Fruit fly (Drosophila melanogaster) whole organism, embryonic: ENCODE results near the gene cl.

Experiments used
- CG10147 ChIP-seq: fragments of 200-800 bp; sonication (Bioruptor generic); optimal IDR thresholded peaks from 2 replicates; lab custom pipeline; 2019; ENCODE audit warnings: missing biosample characterization, mild to moderate bottlenecking, missing genetic modification characterization, moderate library complexity
- CG10959 ChIP-seq: fragments of 200-800 bp; sonication (Bioruptor generic); IDR thresholded peaks from 2 replicates; pipeline ENCODE4 v1.3.6; 2022; ENCODE audit warnings: missing biosample characterization, missing genetic modification characterization
- CG11247 ChIP-seq: fragments of 200-800 bp; sonication (Bioruptor generic); IDR thresholded peaks from 2 replicates; pipeline ENCODE4 v1.3.6; 2022; ENCODE audit warnings: missing biosample characterization, missing genetic modification characterization
- CG11504 ChIP-seq: fragments of 200-800 bp; sonication (Bioruptor generic); optimal IDR thresholded peaks from 3 replicates; lab custom pipeline; 2019; ENCODE audit warnings: missing biosample characterization, mild to moderate bottlenecking, missing genetic modification characterization, moderate library complexity
- CG12071 ChIP-seq: fragments of 200-800 bp; sonication (Bioruptor generic); optimal IDR thresholded peaks from 3 replicates; lab custom pipeline; 2018; ENCODE audit warnings: missing biosample characterization, mild to moderate bottlenecking, missing genetic modification characterization
- CG12104 ChIP-seq: fragments of 200-800 bp; sonication (Bioruptor generic); optimal IDR thresholded peaks from 3 replicates; lab custom pipeline; 2016; ENCODE audit warnings: missing biosample characterization, missing genetic modification characterization
- CG14710 ChIP-seq: fragments of 200-800 bp; sonication (Bioruptor generic); optimal IDR thresholded peaks from 3 replicates; lab custom pipeline; 2019; ENCODE audit warnings: missing biosample characterization, mild to moderate bottlenecking, missing genetic modification characterization, moderate library complexity
- CG15269 ChIP-seq: fragments of 200-800 bp; sonication (Bioruptor generic); optimal IDR thresholded peaks from 2 replicates; lab custom pipeline; 2018; ENCODE audit warnings: missing biosample characterization, mild to moderate bottlenecking, missing genetic modification characterization, moderate library complexity
- CG15479 ChIP-seq: fragments of 200-800 bp; sonication (Bioruptor generic); optimal IDR thresholded peaks from 3 replicates; lab custom pipeline; 2019; ENCODE audit warnings: missing biosample characterization, mild to moderate bottlenecking, missing genetic modification characterization, moderate library complexity
- CG17829 ChIP-seq: fragments of 200-800 bp; optimal IDR thresholded peaks from 2 replicates; lab custom pipeline; 2019; ENCODE audit warnings: missing biosample characterization, mild to moderate bottlenecking, missing genetic modification characterization, moderate library complexity
- CG18764 ChIP-seq: fragments of 200-800 bp; sonication (Bioruptor generic); optimal IDR thresholded peaks from 3 replicates; lab custom pipeline; 2016; ENCODE audit warnings: missing biosample characterization, missing genetic modification characterization
- CG2712 ChIP-seq: fragments of 200-800 bp; optimal IDR thresholded peaks from 3 replicates; lab custom pipeline; 2019; ENCODE audit warnings: missing biosample characterization, mild to moderate bottlenecking, missing genetic modification characterization, moderate library complexity
- CG30431 ChIP-seq: fragments of 200-800 bp; sonication (Bioruptor generic); optimal IDR thresholded peaks from 2 replicates; lab custom pipeline; 2017; ENCODE audit warnings: missing biosample characterization, missing genetic modification characterization
- CG31365 ChIP-seq: fragments of 200-800 bp; sonication (Bioruptor generic); optimal IDR thresholded peaks from 2 replicates; lab custom pipeline; 2018; ENCODE audit warnings: missing biosample characterization, mild to moderate bottlenecking, missing genetic modification characterization
- CG43689 ChIP-seq: fragments of 200-800 bp; sonication (Bioruptor generic); IDR thresholded peaks from 2 replicates; pipeline ENCODE4 v1.3.6; 2022; ENCODE audit warnings: missing biosample characterization, missing genetic modification characterization
- CG6654 ChIP-seq: fragments of 200-800 bp; sonication (Bioruptor generic); optimal IDR thresholded peaks from 2 replicates; lab custom pipeline; 2017; ENCODE audit warnings: missing biosample characterization, mild to moderate bottlenecking, missing genetic modification characterization
- CG6854 ChIP-seq: fragments of 200-800 bp; sonication (Bioruptor generic); optimal IDR thresholded peaks from 3 replicates; lab custom pipeline; 2017; ENCODE audit warnings: missing biosample characterization, mild to moderate bottlenecking, missing genetic modification characterization
- CoRest ChIP-seq: fragments of 200-800 bp; sonication (Bioruptor generic); optimal IDR thresholded peaks from 3 replicates; lab custom pipeline; 2018; ENCODE audit warnings: missing biosample characterization, mild to moderate bottlenecking, missing genetic modification characterization, moderate library complexity
- E2f2 ChIP-seq: fragments of 200-800 bp; sonication (Bioruptor generic); IDR thresholded peaks from 2 replicates; pipeline ENCODE4 v1.3.6; 2022; ENCODE audit warnings: missing biosample characterization, missing genetic modification characterization
- Ets65A ChIP-seq: fragments of 200-800 bp; sonication (Bioruptor generic); peaks from one replicate; lab custom pipeline; 2016; ENCODE audit warnings: missing biosample characterization, missing genetic modification characterization
- GATAe ChIP-seq: fragments of 200-800 bp; sonication (Bioruptor generic); conservative IDR thresholded peaks from 2 replicates; pipeline ENCODE4 v1.3.6; 2022; ENCODE audit warnings: missing biosample characterization, missing genetic modification characterization
- HLH54F ChIP-seq: fragments of 200-800 bp; sonication (Bioruptor generic); optimal IDR thresholded peaks from 3 replicates; lab custom pipeline; 2016; ENCODE audit warnings: missing biosample characterization, missing genetic modification characterization
- Hr51 ChIP-seq, 2 experiments: fragments of 200-800 bp; sonication (Bioruptor generic); optimal IDR thresholded peaks; 2 replicates in 1 of 2; 3 replicates in 1 of 2; lab custom pipeline; 2016 to 2018; ENCODE audit warnings: missing biosample characterization in 2 of 2, missing genetic modification characterization in 2 of 2, mild to moderate bottlenecking in 1 of 2, moderate library complexity in 1 of 2
- Mad ChIP-seq: fragments of 200-800 bp; sonication (Bioruptor generic); optimal IDR thresholded peaks from 2 replicates; lab custom pipeline; 2016; ENCODE audit warnings: missing biosample characterization, missing genetic modification characterization
- NC2β ChIP-seq: fragments of 200-800 bp; sonication (Bioruptor generic); optimal IDR thresholded peaks from 2 replicates; lab custom pipeline; 2016; ENCODE audit warnings: missing biosample characterization, missing genetic modification characterization
- Nf-YA ChIP-seq: fragments of 200-800 bp; sonication (Bioruptor generic); IDR thresholded peaks from 2 replicates; pipeline ENCODE4 v1.3.6; 2022; ENCODE audit warnings: missing biosample characterization, missing genetic modification characterization
- Ptx1 ChIP-seq: fragments of 200-800 bp; sonication (Bioruptor generic); IDR thresholded peaks from 2 replicates; pipeline ENCODE4 v1.3.6; 2022; ENCODE audit warnings: missing biosample characterization, missing genetic modification characterization
- Six4 ChIP-seq: fragments of 200-800 bp; sonication (Bioruptor generic); optimal IDR thresholded peaks from 2 replicates; lab custom pipeline; 2016; ENCODE audit warnings: missing biosample characterization, missing genetic modification characterization
- ab ChIP-seq: fragments of 200-800 bp; sonication (Bioruptor generic); optimal IDR thresholded peaks from 2 replicates; lab custom pipeline; 2016; ENCODE audit warnings: missing biosample characterization, missing genetic modification characterization
- bsh ChIP-seq, 2 experiments: fragments of 200-800 bp; sonication (Bioruptor generic); optimal IDR thresholded peaks; 2 replicates each; lab custom pipeline; 2017 to 2018; ENCODE audit warnings: mild to moderate bottlenecking in 2 of 2, missing biosample characterization in 2 of 2, missing genetic modification characterization in 2 of 2, moderate library complexity in 1 of 2
- dan ChIP-seq: fragments of 200-800 bp; sonication (Bioruptor generic); IDR thresholded peaks from 2 replicates; pipeline ENCODE4 v1.3.6; 2022; ENCODE audit warnings: missing biosample characterization, missing genetic modification characterization
- dimm ChIP-seq: fragments of 200-800 bp; sonication (Bioruptor generic); IDR thresholded peaks from 2 replicates; pipeline ENCODE4 v1.3.6; 2022; ENCODE audit warnings: missing biosample characterization, missing genetic modification characterization
- dmrt99B ChIP-seq: fragments of 200-800 bp; sonication (Bioruptor generic); optimal IDR thresholded peaks from 2 replicates; lab custom pipeline; 2018; ENCODE audit warnings: missing biosample characterization, mild to moderate bottlenecking, missing genetic modification characterization, moderate library complexity
- eyg ChIP-seq: fragments of 200-800 bp; sonication (Bioruptor generic); optimal IDR thresholded peaks from 3 replicates; lab custom pipeline; 2016; ENCODE audit warnings: missing biosample characterization, missing genetic modification characterization
- fd96Cb ChIP-seq: fragments of 200-800 bp; sonication (Bioruptor generic); optimal IDR thresholded peaks from 2 replicates; lab custom pipeline; 2018; ENCODE audit warnings: missing biosample characterization, mild to moderate bottlenecking, missing genetic modification characterization, moderate library complexity
- gce ChIP-seq: fragments of 200-800 bp; sonication (Bioruptor generic); IDR thresholded peaks from 3 replicates; pipeline ENCODE4 v1.3.6; 2022; ENCODE audit warnings: missing biosample characterization, missing genetic modification characterization
- gsb ChIP-seq: fragments of 200-800 bp; sonication (Bioruptor generic); IDR thresholded peaks from 2 replicates; pipeline ENCODE4 v1.3.6; 2022; ENCODE audit warnings: missing biosample characterization, missing genetic modification characterization
- hbn ChIP-seq: fragments of 200-800 bp; sonication (Bioruptor generic); IDR thresholded peaks from 2 replicates; pipeline ENCODE4 v1.3.6; 2022; ENCODE audit warnings: missing biosample characterization, missing genetic modification characterization; ENCODE audit not compliant: partially characterized antibody
- maf-S ChIP-seq: fragments of 200-800 bp; sonication (Bioruptor generic); optimal IDR thresholded peaks from 2 replicates; lab custom pipeline; 2016; ENCODE audit warnings: missing biosample characterization, missing genetic modification characterization
- mirr ChIP-seq: fragments of 200-800 bp; sonication (Bioruptor generic); optimal IDR thresholded peaks from 3 replicates; lab custom pipeline; 2018; ENCODE audit warnings: missing biosample characterization, mild to moderate bottlenecking, missing genetic modification characterization
- nau ChIP-seq: fragments of 200-800 bp; sonication (Bioruptor generic); optimal IDR thresholded peaks from 3 replicates; lab custom pipeline; 2017; ENCODE audit warnings: missing biosample characterization, mild to moderate bottlenecking, missing genetic modification characterization, missing genetic modification reagents
- nerfin-1 ChIP-seq: fragments of 200-800 bp; sonication (Bioruptor generic); optimal IDR thresholded peaks from 3 replicates; lab custom pipeline; 2019; ENCODE audit warnings: missing biosample characterization, mild to moderate bottlenecking, missing genetic modification characterization, moderate library complexity
- org-1 ChIP-seq: fragments of 200-800 bp; sonication (Bioruptor generic); optimal IDR thresholded peaks from 2 replicates; lab custom pipeline; 2017; ENCODE audit warnings: missing biosample characterization, missing genetic modification characterization
- pfk ChIP-seq: fragments of 200-800 bp; sonication (Bioruptor generic); optimal IDR thresholded peaks from 2 replicates; lab custom pipeline; 2018; ENCODE audit warnings: missing biosample characterization, mild to moderate bottlenecking, missing genetic modification characterization, moderate library complexity
- phol ChIP-seq: fragments of 200-800 bp; sonication (Bioruptor generic); optimal IDR thresholded peaks from 3 replicates; lab custom pipeline; 2018; ENCODE audit warnings: missing biosample characterization, mild to moderate bottlenecking, missing genetic modification characterization, moderate library complexity
- ranshi ChIP-seq: fragments of 200-800 bp; sonication (Bioruptor generic); IDR thresholded peaks from 2 replicates; pipeline ENCODE4 v1.3.6; 2022; ENCODE audit warnings: missing biosample characterization, missing genetic modification characterization
- sd ChIP-seq: fragments of 200-800 bp; sonication (Bioruptor generic); optimal IDR thresholded peaks from 3 replicates; lab custom pipeline; 2018; ENCODE audit warnings: missing biosample characterization, mild to moderate bottlenecking, missing genetic modification characterization, moderate library complexity
- sens-2 ChIP-seq: fragments of 200-800 bp; sonication (Bioruptor generic); IDR thresholded peaks from 2 replicates; pipeline ENCODE4 v1.3.6; 2022; ENCODE audit warnings: missing biosample characterization, missing genetic modification characterization
- slou ChIP-seq: fragments of 200-800 bp; sonication (Bioruptor generic); optimal IDR thresholded peaks from 3 replicates; lab custom pipeline; 2016; ENCODE audit warnings: missing biosample characterization, missing genetic modification characterization
- zen2 ChIP-seq: fragments of 200-800 bp; sonication (Bioruptor generic); IDR thresholded peaks from 3 replicates; pipeline ENCODE4 v1.3.6; 2022; ENCODE audit warnings: missing biosample characterization, missing genetic modification characterization; ENCODE audit not compliant: partially characterized antibody
- zfh1 ChIP-seq: fragments of 200-800 bp; sonication (Bioruptor generic); IDR thresholded peaks from 3 replicates; pipeline ENCODE4 v1.3.6; 2022; ENCODE audit warnings: missing biosample characterization, missing genetic modification characterization

The cl gene

dm6 chr2L:5494808-5495356 lies 25.1 kb upstream of the cl start:
- no peak for TF ChIP-seq fd96Cb (tag; lab: Kevin White, UChicago)
- no peak for TF ChIP-seq hbn (GFP tag; lab: Robert Waterston, UW)
- no peak for TF ChIP-seq Nf-YA (GFP tag; lab: Robert Waterston, UW)
- TF ChIP-seq pfk (GFP tag; lab: Kevin White, UChicago) = no peak
- peak; percentile 17 to 24 for TF ChIP-seq bsh (GFP tag; optimal IDR thresholded peaks at IDR 0.05; lab: Kevin White, UChicago)
- TF ChIP-seq maf-S = no peak
- TF ChIP-seq Six4 (GFP tag; lab: Kevin White, UChicago) = no peak
- TF ChIP-seq CG6854 (GFP tag; lab: Kevin White, UChicago) = no peak
- no peak for TF ChIP-seq CG14710
- TF ChIP-seq dimm (GFP tag; lab: Robert Waterston, UW) = no peak
- TF ChIP-seq dan = no peak
- no peak for TF ChIP-seq CG18764 (GFP tag; lab: Kevin White, UChicago)
- TF ChIP-seq E2f2 (GFP tag; lab: Robert Waterston, UW) = no peak
- peak; percentile 49 for TF ChIP-seq CG11504
- no peak for TF ChIP-seq CG30431
- no peak for TF ChIP-seq CG12104
- no peak for TF ChIP-seq CG6654 (GFP tag; lab: Kevin White, UChicago)
- TF ChIP-seq GATAe = no peak
- no peak for TF ChIP-seq HLH54F (GFP tag; lab: Kevin White, UChicago)
- TF ChIP-seq Ets65A (GFP tag; lab: Kevin White, UChicago) = peak; percentile 88
- no peak for TF ChIP-seq eyg (GFP tag; lab: Kevin White, UChicago)
- TF ChIP-seq Mad = no peak
- peak; percentile 32 for TF ChIP-seq phol (tag; lab: Kevin White, UChicago)
- no peak for TF ChIP-seq CG10959 (GFP tag; lab: Robert Waterston, UW)
- TF ChIP-seq Ptx1 (GFP tag; lab: Robert Waterston, UW) = 0 out of 2 replicates have a peak, but pooled peaks have one; percentile 17
- TF ChIP-seq NC2β = no peak
- TF ChIP-seq CG11247 (GFP tag; lab: Robert Waterston, UW) = no peak
- TF ChIP-seq CG43689 (GFP tag; lab: Robert Waterston, UW) = no peak
- no peak for TF ChIP-seq sd (tag; lab: Kevin White, UChicago)
- no peak for TF ChIP-seq ranshi (GFP tag; lab: Robert Waterston, UW)
- no peak for TF ChIP-seq CG10147
- peak; percentile 22 for TF ChIP-seq dmrt99B (tag; lab: Kevin White, UChicago)
- no peak for TF ChIP-seq gsb
- peak; percentile 4 for TF ChIP-seq CoRest (tag; lab: Kevin White, UChicago)
- peak; percentile 32 for TF ChIP-seq CG2712 (tag; lab: Kevin White, UChicago)
- TF ChIP-seq CG31365 (tag; lab: Kevin White, UChicago) = no peak
- 0 out of 3 replicates have a peak, but pooled peaks have one; percentile 6 for TF ChIP-seq zfh1 (GFP tag; lab: Robert Waterston, UW)
- no peak for TF ChIP-seq nerfin-1 (tag; lab: Kevin White, UChicago)
- TF ChIP-seq nau (GFP tag; lab: Kevin White, UChicago) = no peak
- TF ChIP-seq ab (GFP tag; lab: Kevin White, UChicago) = no peak
- TF ChIP-seq CG15479 (GFP tag; lab: Kevin White, UChicago) = no peak
- no peak for TF ChIP-seq slou (GFP tag; lab: Kevin White, UChicago)
- no peak for TF ChIP-seq zen2 (GFP tag; lab: Robert Waterston, UW)
- TF ChIP-seq CG17829 (tag; lab: Kevin White, UChicago) = no peak
- TF ChIP-seq Hr51 (GFP tag; optimal IDR thresholded peaks at IDR 0.05; lab: Kevin White, UChicago) = no peak
- TF ChIP-seq mirr (GFP tag; lab: Kevin White, UChicago) = no peak
- TF ChIP-seq sens-2 (GFP tag; lab: Robert Waterston, UW) = no peak
- no peak for TF ChIP-seq gce
- TF ChIP-seq CG15269 (tag; lab: Kevin White, UChicago) = no peak
- TF ChIP-seq CG12071 (GFP tag; lab: Kevin White, UChicago) = no peak
- TF ChIP-seq org-1 (GFP tag; lab: Kevin White, UChicago) = no peak
